Fruit fly (Drosophila melanogaster): ENCODE data around the gene CG18814.

The CG18814 gene

DNA sequence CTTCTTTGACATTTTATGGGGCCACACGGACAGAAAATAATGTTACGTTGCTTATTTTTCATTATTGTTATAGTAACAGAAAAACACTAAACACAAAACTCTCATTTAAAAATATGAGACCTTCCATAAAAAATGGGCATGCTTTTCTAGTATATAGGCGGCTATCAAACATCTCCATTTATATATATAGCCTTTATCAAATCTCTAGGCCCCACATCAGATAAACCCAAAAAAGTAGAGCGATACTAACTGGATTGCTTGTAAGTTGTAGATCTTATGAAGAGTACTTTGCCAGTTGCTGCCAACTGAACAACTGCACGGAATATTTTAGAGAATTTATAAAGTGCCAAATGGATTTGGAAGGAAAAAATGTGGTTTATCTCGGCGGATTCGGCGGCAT, at the start of gene CG18814:
CG18814 (plus strand) TSS at position 301 of the 400 bp plus-strand sequence.
- TF ChIP-seq brk (GFP tag; optimal IDR thresholded peaks at IDR 0.05) (no peak), N (GFP tag; optimal IDR thresholded peaks at IDR 0.05) (no peak), Jra (GFP tag; optimal IDR thresholded peaks at IDR 0.05) (no peak), br (GFP tag; optimal IDR thresholded peaks at IDR 0.05) (no peak), CG9705 (GFP tag; optimal IDR thresholded peaks at IDR 0.05) (no peak), usp (GFP tag; optimal IDR thresholded peaks at IDR 0.05) (no peak)

DNA sequence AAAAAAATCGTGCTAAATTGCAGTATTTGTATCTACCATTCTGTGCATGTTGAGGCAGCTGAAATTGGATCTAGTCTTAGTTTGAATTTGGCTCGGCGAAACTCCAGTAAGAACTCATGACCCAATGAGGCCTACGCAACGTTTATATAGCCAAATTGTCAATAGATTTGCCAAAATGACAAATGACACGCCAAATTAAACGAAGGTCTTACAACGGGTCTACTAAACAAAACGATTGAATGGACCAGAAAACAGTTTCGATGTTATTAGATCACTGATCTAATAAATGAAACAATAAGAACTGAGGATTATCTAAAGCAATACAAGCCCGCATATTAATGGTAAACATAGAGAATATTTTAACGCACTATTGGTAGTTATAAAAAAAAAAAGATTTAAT, 48.5 kb upstream of the CG18814 start, which contains the start of gene CG42718:
CG42718 (minus strand) TSS at position 101 of the 400 bp plus-strand sequence.
- TF ChIP-seq CG9705 (GFP tag; optimal IDR thresholded peaks at IDR 0.05) = no peak
- no peak for TF ChIP-seq br (GFP tag; optimal IDR thresholded peaks at IDR 0.05)
- TF ChIP-seq Abd-B (GFP tag; optimal IDR thresholded peaks at IDR 0.05) = no peak
- no peak for TF ChIP-seq woc (GFP tag; optimal IDR thresholded peaks at IDR 0.05)
- no peak for TF ChIP-seq dmrt93B (GFP tag; optimal IDR thresholded peaks at IDR 0.05)
- TF ChIP-seq CrebA (GFP tag; optimal IDR thresholded peaks at IDR 0.05; ENCODE audit: borderline replicate concordance) = no peak
- TF ChIP-seq Jra (GFP tag; optimal IDR thresholded peaks at IDR 0.05) = no peak
- TF ChIP-seq pan (optimal IDR thresholded peaks at IDR 0.05) = no peak
- no peak for TF ChIP-seq HLH106 (tag; optimal IDR thresholded peaks at IDR 0.05)
- no peak for TF ChIP-seq brk (GFP tag; optimal IDR thresholded peaks at IDR 0.05)
- TF ChIP-seq jim (GFP tag; optimal IDR thresholded peaks at IDR 0.05) = no peak
- TF ChIP-seq sv (GFP tag; optimal IDR thresholded peaks at IDR 0.05) = no peak
- TF ChIP-seq lola (GFP tag; optimal IDR thresholded peaks at IDR 0.05) = no peak
- no peak for TF ChIP-seq usp (GFP tag; optimal IDR thresholded peaks at IDR 0.05)

DNA sequence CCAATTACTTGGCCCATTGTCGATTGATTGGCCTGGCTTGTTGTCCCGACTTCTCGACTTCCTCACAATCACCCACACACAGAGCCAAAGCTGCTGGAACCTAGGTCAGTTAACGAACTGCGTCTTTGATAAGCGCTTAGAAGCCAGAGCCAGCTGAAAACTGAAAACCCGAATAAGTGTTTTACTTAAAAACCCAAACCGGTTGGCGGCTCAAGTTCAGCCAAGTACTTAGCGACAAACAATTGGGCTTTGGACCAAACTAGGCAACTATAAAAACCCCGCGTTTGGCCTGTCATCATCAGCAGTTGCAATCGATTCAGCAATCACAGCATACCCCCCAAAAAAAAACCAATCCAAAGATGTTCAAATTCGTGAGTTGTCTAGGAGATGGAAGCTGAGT, 46.3 kb upstream of the CG18814 start, which contains the start of gene CG13059:
CG13059 (plus strand) TSS at position 301 of the 400 bp plus-strand sequence.
- TF ChIP-seq dmrt93B (GFP tag; optimal IDR thresholded peaks at IDR 0.05) (no peak), Dfd (GFP tag; optimal IDR thresholded peaks at IDR 0.05) (no peak), fru (GFP tag; optimal IDR thresholded peaks at IDR 0.05) (no peak), dl (GFP tag; optimal IDR thresholded peaks at IDR 0.05; ENCODE audit: insufficient read depth in 1 of 2, partially characterized antibody in 2 of 2) (no peak), rgr (GFP tag; optimal IDR thresholded peaks at IDR 0.05) (no peak), tai (GFP tag; optimal IDR thresholded peaks at IDR 0.05) (no peak), ey (GFP tag; optimal IDR thresholded peaks at IDR 0.05) (no peak), Vsx2 (GFP tag; optimal IDR thresholded peaks at IDR 0.05; ENCODE audit: partially characterized antibody) (no peak), h (GFP tag; optimal IDR thresholded peaks at IDR 0.05) (no peak), CrebA (GFP tag; optimal IDR thresholded peaks at IDR 0.05; ENCODE audit: borderline replicate concordance) (no peak), lola (GFP tag; optimal IDR thresholded peaks at IDR 0.05) (no peak), GATAd (GFP tag; optimal IDR thresholded peaks at IDR 0.05) (no peak), psq (GFP tag; optimal IDR thresholded peaks at IDR 0.05) (no peak), N (GFP tag; optimal IDR thresholded peaks at IDR 0.05) (no peak), CG32264 (GFP tag; optimal IDR thresholded peaks at IDR 0.05) (no peak)

DNA sequence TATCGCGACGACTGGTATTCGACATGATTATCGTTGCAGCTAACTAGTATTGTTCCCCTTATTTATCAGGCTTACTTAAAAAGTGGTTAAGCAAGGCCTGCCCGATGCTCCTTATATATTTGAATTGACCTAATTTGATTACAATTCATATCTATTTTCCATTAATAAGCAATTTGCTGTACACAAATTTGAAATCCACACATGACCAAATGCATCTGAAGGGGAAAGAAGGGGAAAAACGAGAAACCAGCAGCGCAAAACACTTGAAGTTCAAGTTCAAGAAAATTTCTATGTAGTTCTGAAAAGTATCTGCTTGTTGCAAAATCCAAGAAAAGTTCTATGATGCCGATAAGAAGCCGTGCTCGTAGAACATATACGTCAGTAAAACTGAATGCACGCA, 43.0 kb upstream of the CG18814 start, which contains the start of the genes CG13040 and CG13039:
CG13040 (minus strand) TSS at position 101 of the 400 bp plus-strand sequence.
CG13039 (minus strand) TSS at position 106 of the 400 bp plus-strand sequence.
- no peak for TF ChIP-seq Dif (GFP tag; optimal IDR thresholded peaks at IDR 0.05; ENCODE audit: partially characterized antibody)
- no peak for TF ChIP-seq brk (GFP tag; optimal IDR thresholded peaks at IDR 0.05)
- no peak for TF ChIP-seq pan (optimal IDR thresholded peaks at IDR 0.05)
- no peak for TF ChIP-seq Jra (GFP tag; optimal IDR thresholded peaks at IDR 0.05)
- TF ChIP-seq Sp1 (GFP tag; optimal IDR thresholded peaks at IDR 0.05) = no peak
- TF ChIP-seq Hr78 (GFP tag; optimal IDR thresholded peaks at IDR 0.05) = no peak
- no peak for TF ChIP-seq sv (GFP tag; optimal IDR thresholded peaks at IDR 0.05)
- no peak for TF ChIP-seq foxo (GFP tag; optimal IDR thresholded peaks at IDR 0.05)
- no peak for TF ChIP-seq N (GFP tag; optimal IDR thresholded peaks at IDR 0.05)
- no peak for TF ChIP-seq CG32264 (GFP tag; optimal IDR thresholded peaks at IDR 0.05)
- TF ChIP-seq dmrt93B (GFP tag; optimal IDR thresholded peaks at IDR 0.05) = no peak
- TF ChIP-seq Abd-B (GFP tag; optimal IDR thresholded peaks at IDR 0.05) = no peak
- no peak for TF ChIP-seq HLH106 (tag; optimal IDR thresholded peaks at IDR 0.05)
- TF ChIP-seq CrebA (GFP tag; optimal IDR thresholded peaks at IDR 0.05; ENCODE audit: borderline replicate concordance) = no peak
- no peak for TF ChIP-seq fru (GFP tag; optimal IDR thresholded peaks at IDR 0.05)

DNA sequence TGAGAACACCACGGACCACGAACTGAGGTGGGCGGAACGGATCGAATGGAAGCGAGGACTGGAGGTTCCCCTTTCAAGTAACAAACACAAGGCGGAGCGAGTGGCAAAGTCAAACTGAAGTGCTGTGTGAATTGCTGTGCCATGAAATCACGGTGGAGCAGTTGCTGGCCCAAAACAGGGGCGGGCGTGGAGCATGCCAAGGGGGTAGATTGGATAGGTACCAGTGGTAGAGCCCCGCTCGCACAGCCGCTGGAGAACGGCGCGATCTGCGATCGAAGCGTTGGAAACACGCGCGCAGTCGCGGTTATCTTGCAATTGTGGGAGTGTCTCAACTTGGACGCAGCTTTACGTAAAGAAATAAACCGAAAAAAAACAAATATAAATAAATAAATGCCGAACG, 41.9 kb upstream of the CG18814 start, which contains the start of gene CG13038:
CG13038 (minus strand) TSS at position 118 of the 400 bp plus-strand sequence.
- no peak for TF ChIP-seq CG9705 (GFP tag; optimal IDR thresholded peaks at IDR 0.05)
- TF ChIP-seq sage (GFP tag; optimal IDR thresholded peaks at IDR 0.05) = no peak
- TF ChIP-seq Hr78 (GFP tag; optimal IDR thresholded peaks at IDR 0.05) = no peak
- TF ChIP-seq N (GFP tag; optimal IDR thresholded peaks at IDR 0.05) = no peak
- TF ChIP-seq sv (GFP tag; optimal IDR thresholded peaks at IDR 0.05) = no peak
- no peak for TF ChIP-seq Abd-B (GFP tag; optimal IDR thresholded peaks at IDR 0.05)
- TF ChIP-seq h (GFP tag; optimal IDR thresholded peaks at IDR 0.05) = peak; percentile 8
- TF ChIP-seq fru (GFP tag; optimal IDR thresholded peaks at IDR 0.05) = peak; percentile 7
- TF ChIP-seq tai (GFP tag; optimal IDR thresholded peaks at IDR 0.05) = no peak
- no peak for TF ChIP-seq lola (GFP tag; optimal IDR thresholded peaks at IDR 0.05)
- TF ChIP-seq usp (GFP tag; optimal IDR thresholded peaks at IDR 0.05) = no peak
- TF ChIP-seq brk (GFP tag; optimal IDR thresholded peaks at IDR 0.05) = no peak
- no peak for TF ChIP-seq Dfd (GFP tag; optimal IDR thresholded peaks at IDR 0.05)
- no peak for TF ChIP-seq GATAd (GFP tag; optimal IDR thresholded peaks at IDR 0.05)
- no peak for TF ChIP-seq br (GFP tag; optimal IDR thresholded peaks at IDR 0.05)
- no peak for TF ChIP-seq Vsx2 (GFP tag; optimal IDR thresholded peaks at IDR 0.05; ENCODE audit: partially characterized antibody)
